Worm (Caenorhabditis elegans) whole organism, early embryonic: Measurements from ENCODE around the gene F54D5.9.

Experiments
- ama-1 ChIP-seq: fragments of 150-350 bp; optimal IDR thresholded peaks from 2 replicates; lab custom pipeline; 2014
- ceh-13 ChIP-seq: fragments of 200-800 bp; sonication (Bioruptor generic); optimal IDR thresholded peaks from 2 replicates; lab custom pipeline; 2018; ENCODE audit warnings: mild to moderate bottlenecking, missing genetic modification characterization, missing compliant biosample characterization
- ceh-36 ChIP-seq: sonication (generic microtip); optimal IDR thresholded peaks from 2 replicates; lab custom pipeline; 2016; ENCODE audit warnings: missing genetic modification characterization, inconsistent platforms, missing compliant biosample characterization
- ets-7 ChIP-seq: sonication (generic microtip); optimal IDR thresholded peaks from 2 replicates; lab custom pipeline; 2016; ENCODE audit warnings: missing genotype, missing genetic modification characterization, missing compliant biosample characterization
- pes-1 ChIP-seq: fragments of 200-800 bp; sonication (Bioruptor generic); IDR thresholded peaks from 2 replicates; pipeline ENCODE4 v1.3.6; 2022; ENCODE audit warnings: missing genetic modification reagents, missing genetic modification characterization, missing compliant biosample characterization
- tbx-11 ChIP-seq: fragments of 200-800 bp; sonication (Bioruptor generic); IDR thresholded peaks from 2 replicates; pipeline ENCODE4 v1.3.6; 2022; ENCODE audit warnings: missing genetic modification characterization, missing compliant biosample characterization
- tbx-37 ChIP-seq: fragments of 200-800 bp; sonication (Bioruptor generic); conservative IDR thresholded peaks from 2 replicates; pipeline ENCODE4 v1.3.6; 2022; ENCODE audit warnings: missing genetic modification reagents, missing genetic modification characterization, missing compliant biosample characterization

- TF ChIP-seq ama-1 (lab: Kevin White, UChicago): no peak
- no peak for TF ChIP-seq ets-7 (tag; lab: Kevin White, UChicago)
- no peak for TF ChIP-seq pes-1 (GFP tag; lab: Robert Waterston, UW)
- no peak for TF ChIP-seq tbx-11 (GFP tag; lab: Robert Waterston, UW)
- no peak for TF ChIP-seq ceh-36
- no peak for TF ChIP-seq ceh-13
- no peak for TF ChIP-seq tbx-37
These were observed 29.9 kb downstream of the F54D5.9 start, which contains the start of gene srh-44 for ce11 chrII:11514775-11515174.
